Fruit fly (Drosophila melanogaster) Kc167 (cell line): ENCODE results near the gene CG33947.

Experiments used
- Myc ChIP-seq: fragments of >200 bp; optimal IDR thresholded peaks from 2 replicates; lab custom pipeline; 2017; ENCODE audit warnings: missing external identifiers
- Sin3A ChIP-seq: fragments of >200 bp; optimal IDR thresholded peaks from 2 replicates; lab custom pipeline; 2018; ENCODE audit warnings: missing external identifiers
- h ChIP-seq: fragments of >200 bp; optimal IDR thresholded peaks from 3 replicates; lab custom pipeline; 2018; ENCODE audit warnings: missing external identifiers
- psq ChIP-seq: fragments of >200 bp; optimal IDR thresholded peaks from 2 replicates; lab custom pipeline; 2017; ENCODE audit warnings: missing external identifiers

- TF ChIP-seq h (lab: Kevin White, UChicago) (no peak), Myc (lab: Kevin White, UChicago) (no peak), Sin3A (lab: Kevin White, UChicago) (no peak), psq (lab: Kevin White, UChicago) (no peak)
These were observed 10.5 kb upstream of the CG33947 start for dm6 chr3L:11085810-11086209.
